In genomic region chr2L:3475948-3476347, dm6 we compare ENCODE assay signal across 1 fruit fly cellular context.
TF ChIP-seq lines count a peak whose summit lies in the region.

No protein-coding gene starts in this region.

TF ChIP-seq in whole organism, embryonic, 481 proteins besides CTCF, POLR2A, EP300 and RAD21 (continued from another document and continues in another):
- TF ChIP-seq CG12071 (GFP tag; optimal IDR thresholded peaks at IDR 0.05; lab: Kevin White, UChicago) (no peak), ham (GFP tag; IDR thresholded peaks at IDR 0.05; lab: Robert Waterston, UW) (no peak), Optix (GFP tag; IDR thresholded peaks at IDR 0.05; lab: Robert Waterston, UW) (no peak), hb (GFP tag; IDR thresholded peaks at IDR 0.05; lab: Robert Waterston, UW; ENCODE audit: partially characterized antibody) (no peak), CG17186 (GFP tag; optimal IDR thresholded peaks at IDR 0.05; lab: Kevin White, UChicago) (no peak), CG12299 (tag; optimal IDR thresholded peaks at IDR 0.05; lab: Kevin White, UChicago) (no peak), CG1792 (GFP tag; optimal IDR thresholded peaks at IDR 0.05; lab: Kevin White, UChicago) (no peak), row (GFP tag; IDR thresholded peaks at IDR 0.05; lab: Robert Waterston, UW) (peak; percentile 82), zen (tag; optimal IDR thresholded peaks at IDR 0.05; lab: Kevin White, UChicago) (no peak), Oaz (GFP tag; IDR thresholded peaks at IDR 0.05; lab: Robert Waterston, UW) (no peak; the same call in none of the 2 replicates), CG12155 (GFP tag; optimal IDR thresholded peaks at IDR 0.05; lab: Kevin White, UChicago) (peak; percentile 53), Hr78 (GFP tag; optimal IDR thresholded peaks at IDR 0.05; lab: Kevin White, UChicago) (no peak), Trl (optimal IDR thresholded peaks at IDR 0.05; lab: Kevin White, UChicago) (no peak), Trl (GFP tag; optimal IDR thresholded peaks at IDR 0.05; lab: Kevin White, UChicago) (peak; percentile 37), Rx (GFP tag; IDR thresholded peaks at IDR 0.05; lab: Robert Waterston, UW) (no peak), gcm2 (GFP tag; optimal IDR thresholded peaks at IDR 0.05; lab: Kevin White, UChicago) (no peak), Dad (GFP tag; optimal IDR thresholded peaks at IDR 0.05; lab: Kevin White, UChicago) (no peak), CoRest (tag; optimal IDR thresholded peaks at IDR 0.05; lab: Kevin White, UChicago) (peak; percentile 80), ro (GFP tag; IDR thresholded peaks at IDR 0.05; lab: Robert Waterston, UW) (no peak), inv (GFP tag; IDR thresholded peaks at IDR 0.05; lab: Robert Waterston, UW; ENCODE audit: partially characterized antibody) (no peak), CG4282 (GFP tag; optimal IDR thresholded peaks at IDR 0.05; lab: Kevin White, UChicago) (no peak), CG11723 (GFP tag; optimal IDR thresholded peaks at IDR 0.05; lab: Kevin White, UChicago) (peak; percentile 37), jumu (GFP tag; optimal IDR thresholded peaks at IDR 0.05; lab: Kevin White, UChicago) (peak; percentile 5), CG6272 (GFP tag; IDR thresholded peaks at IDR 0.05; lab: Robert Waterston, UW) (no peak), ken (GFP tag; IDR thresholded peaks at IDR 0.05; lab: Robert Waterston, UW) (no peak), unc-4 (GFP tag; IDR thresholded peaks at IDR 0.05; lab: Robert Waterston, UW; ENCODE audit: partially characterized antibody) (no peak), Doc3 (GFP tag; IDR thresholded peaks at IDR 0.05; lab: Robert Waterston, UW; ENCODE audit: partially characterized antibody) (no peak), Xrp1 (GFP tag; IDR thresholded peaks at IDR 0.05; lab: Robert Waterston, UW) (peak; percentile 39; the same call in 1 of the 2 replicates), CG1602 (GFP tag; optimal IDR thresholded peaks at IDR 0.05; lab: Kevin White, UChicago) (peak; percentile 16), CG17912 (GFP tag; optimal IDR thresholded peaks at IDR 0.05; lab: Kevin White, UChicago) (no peak), hkb (optimal IDR thresholded peaks at IDR 0.05; lab: Kevin White, UChicago) (no peak), hkb (GFP tag; IDR thresholded peaks at IDR 0.05; lab: Robert Waterston, UW) (no peak), CG7928 (GFP tag; optimal IDR thresholded peaks at IDR 0.05; lab: Kevin White, UChicago) (no peak), CG5245 (GFP tag; optimal IDR thresholded peaks at IDR 0.05; lab: Kevin White, UChicago) (no peak), ttk (GFP tag; IDR thresholded peaks at IDR 0.05; lab: Robert Waterston, UW) (0 out of 2 replicates have a peak, but pooled peaks have one; percentile 37), CG3065 (GFP tag; optimal IDR thresholded peaks at IDR 0.05; lab: Kevin White, UChicago) (no peak), crc (GFP tag; optimal IDR thresholded peaks at IDR 0.05; lab: Kevin White, UChicago) (no peak), CG6854 (GFP tag; optimal IDR thresholded peaks at IDR 0.05; lab: Kevin White, UChicago) (peak; percentile 3), sc (optimal IDR thresholded peaks at IDR 0.05; lab: Kevin White, UChicago) (no peak), sc (GFP tag; optimal IDR thresholded peaks at IDR 0.05; lab: Kevin White, UChicago) (peak; percentile 16), E2f2 (GFP tag; IDR thresholded peaks at IDR 0.05; lab: Robert Waterston, UW) (peak; percentile 31; the same call in 1 of the 2 replicates), trh (GFP tag; optimal IDR thresholded peaks at IDR 0.05; lab: Kevin White, UChicago) (no peak), Taf1 (GFP tag; IDR thresholded peaks at IDR 0.05; lab: Robert Waterston, UW) (peak; percentile 36; the same call in 1 of the 2 replicates), CG2202 (tag; optimal IDR thresholded peaks at IDR 0.05; lab: Kevin White, UChicago) (no peak), ssp (GFP tag; IDR thresholded peaks at IDR 0.05; lab: Robert Waterston, UW) (0 out of 2 replicates have a peak, but pooled peaks have one; percentile 25), Eip74EF (GFP tag; optimal IDR thresholded peaks at IDR 0.05; lab: Kevin White, UChicago) (peak in 1 of 2 experiments; percentile 54), CG11456 (GFP tag; IDR thresholded peaks at IDR 0.05; lab: Robert Waterston, UW) (0 out of 3 replicates have a peak, but pooled peaks have one; percentile 62), CG11695 (GFP tag; IDR thresholded peaks at IDR 0.05; lab: Robert Waterston, UW) (peak; percentile 72; the same call in 2 of the 3 replicates), CHES-1-like (GFP tag; optimal IDR thresholded peaks at IDR 0.05; lab: Kevin White, UChicago) (peak; percentile 55), Rfx (GFP tag; IDR thresholded peaks at IDR 0.05; lab: Robert Waterston, UW) (peak; percentile 66), repo (GFP tag; optimal IDR thresholded peaks at IDR 0.05; lab: Kevin White, UChicago) (no peak), Dbx (GFP tag; IDR thresholded peaks at IDR 0.05; lab: Robert Waterston, UW) (peak; percentile 55; the same call in 1 of the 3 replicates), CG17829 (tag; optimal IDR thresholded peaks at IDR 0.05; lab: Kevin White, UChicago) (peak; percentile 28), YL-1 (GFP tag; optimal IDR thresholded peaks at IDR 0.05; lab: Kevin White, UChicago) (no peak), Dref (GFP tag; IDR thresholded peaks at IDR 0.05; lab: Robert Waterston, UW) (no peak), gsb (GFP tag; IDR thresholded peaks at IDR 0.05; lab: Robert Waterston, UW) (peak; percentile 45; the same call in 1 of the 2 replicates), schlank (tag; optimal IDR thresholded peaks at IDR 0.05; lab: Kevin White, UChicago) (peak; percentile 38), Awh (GFP tag; IDR thresholded peaks at IDR 0.05; lab: Robert Waterston, UW) (no peak), pnt (GFP tag; optimal IDR thresholded peaks at IDR 0.05; lab: Kevin White, UChicago) (no peak), slp2 (GFP tag; optimal IDR thresholded peaks at IDR 0.05; lab: Kevin White, UChicago) (peak; percentile 2), ase (GFP tag; IDR thresholded peaks at IDR 0.05; lab: Robert Waterston, UW) (0 out of 3 replicates have a peak, but pooled peaks have one; percentile 32), Dek (tag; optimal IDR thresholded peaks at IDR 0.05; lab: Kevin White, UChicago) (peak; percentile 77), en (GFP tag; optimal IDR thresholded peaks at IDR 0.05; lab: Kevin White, UChicago) (peak; percentile 18), esg (GFP tag; conservative IDR thresholded peaks at IDR 0.05; lab: Robert Waterston, UW) (peak; percentile 59), dm (GFP tag; optimal IDR thresholded peaks at IDR 0.05; lab: Kevin White, UChicago) (no peak), CG4360 (GFP tag; IDR thresholded peaks at IDR 0.05; lab: Robert Waterston, UW) (no peak), HmgZ (tag; optimal IDR thresholded peaks at IDR 0.05; lab: Kevin White, UChicago) (peak; percentile 67), HLH54F (GFP tag; optimal IDR thresholded peaks at IDR 0.05; lab: Kevin White, UChicago) (peak; percentile 53), Bgb (GFP tag; IDR thresholded peaks at IDR 0.05; lab: Robert Waterston, UW; ENCODE audit: partially characterized antibody) (no peak), Neu2 (GFP tag; optimal IDR thresholded peaks at IDR 0.05; lab: Kevin White, UChicago; ENCODE audit: borderline replicate concordance) (no peak), Hand (GFP tag; optimal IDR thresholded peaks at IDR 0.05; lab: Kevin White, UChicago) (peak; percentile 5), eyg (GFP tag; optimal IDR thresholded peaks at IDR 0.05; lab: Kevin White, UChicago) (peak; percentile 4), sr (GFP tag; IDR thresholded peaks at IDR 0.05; lab: Robert Waterston, UW) (no peak), tin (GFP tag; optimal IDR thresholded peaks at IDR 0.05; lab: Kevin White, UChicago) (peak; percentile 72), aop (GFP tag; IDR thresholded peaks at IDR 0.05; lab: Robert Waterston, UW) (no peak), vvl (GFP tag; IDR thresholded peaks at IDR 0.05; lab: Robert Waterston, UW) (peak; percentile 44), org-1 (GFP tag; optimal IDR thresholded peaks at IDR 0.05; lab: Kevin White, UChicago) (peak; percentile 73), ash1 (GFP tag; optimal IDR thresholded peaks at IDR 0.05; lab: Kevin White, UChicago) (no peak), ap (GFP tag; IDR thresholded peaks at IDR 0.05; lab: Robert Waterston, UW) (no peak), CG15073 (GFP tag; optimal IDR thresholded peaks at IDR 0.05; lab: Kevin White, UChicago) (no peak), Side (GFP tag; optimal IDR thresholded peaks at IDR 0.05; lab: Kevin White, UChicago) (peak; percentile 17), B-H2 (GFP tag; optimal IDR thresholded peaks at IDR 0.05; lab: Kevin White, UChicago) (no peak), CG30403 (GFP tag; optimal IDR thresholded peaks at IDR 0.05; lab: Kevin White, UChicago) (peak; percentile 82), CG8388 (GFP tag; optimal IDR thresholded peaks at IDR 0.05; lab: Kevin White, UChicago) (peak; percentile 27), CG8089 (GFP tag; optimal IDR thresholded peaks at IDR 0.05; lab: Kevin White, UChicago) (no peak), CG7372 (GFP tag; IDR thresholded peaks at IDR 0.05; lab: Robert Waterston, UW) (peak; percentile 39; the same call in 1 of the 2 replicates), CG32772 (GFP tag; IDR thresholded peaks at IDR 0.05; lab: Robert Waterston, UW) (peak; percentile 7; the same call in 1 of the 2 replicates), CG17328 (GFP tag; IDR thresholded peaks at IDR 0.05; lab: Robert Waterston, UW) (no peak), Hr51 (GFP tag; optimal IDR thresholded peaks at IDR 0.05; lab: Kevin White, UChicago) (peak in 1 of 2 experiments; percentile 81), Hey (tag; optimal IDR thresholded peaks at IDR 0.05; lab: Kevin White, UChicago) (no peak), CG3995 (GFP tag; optimal IDR thresholded peaks at IDR 0.05; lab: Kevin White, UChicago) (peak; percentile 11), shn (GFP tag; optimal IDR thresholded peaks at IDR 0.05; lab: Kevin White, UChicago) (peak; percentile 26), pum (GFP tag; optimal IDR thresholded peaks at IDR 0.05; lab: Kevin White, UChicago) (peak; percentile 11), btn (GFP tag; optimal IDR thresholded peaks at IDR 0.05; lab: Kevin White, UChicago) (no peak), stc (GFP tag; IDR thresholded peaks at IDR 0.05; lab: Robert Waterston, UW) (peak; percentile 34; the same call in 1 of the 2 replicates), NFAT (GFP tag; IDR thresholded peaks at IDR 0.05; lab: Robert Waterston, UW) (0 out of 2 replicates have a peak, but pooled peaks have one; percentile 40), stwl (tag; optimal IDR thresholded peaks at IDR 0.05; lab: Kevin White, UChicago) (no peak), Atf-2 (GFP tag; optimal IDR thresholded peaks at IDR 0.05; lab: Kevin White, UChicago) (no peak), CG8765 (GFP tag; IDR thresholded peaks at IDR 0.05; lab: Robert Waterston, UW) (no peak), h (optimal IDR thresholded peaks at IDR 0.05; lab: Kevin White, UChicago) (no peak), crp (GFP tag; optimal IDR thresholded peaks at IDR 0.05; lab: Kevin White, UChicago) (no peak), CG6683 (GFP tag; optimal IDR thresholded peaks at IDR 0.05; lab: Kevin White, UChicago) (peak; percentile 15), CG11247 (GFP tag; IDR thresholded peaks at IDR 0.05; lab: Robert Waterston, UW) (no peak), CG15514 (GFP tag; optimal IDR thresholded peaks at IDR 0.05; lab: Kevin White, UChicago) (no peak), CG17359 (tag; optimal IDR thresholded peaks at IDR 0.05; lab: Kevin White, UChicago) (peak; percentile 52), mirr (GFP tag; optimal IDR thresholded peaks at IDR 0.05; lab: Kevin White, UChicago) (no peak), salm (tag; optimal IDR thresholded peaks at IDR 0.05; lab: Kevin White, UChicago) (peak; percentile 24), Abd-B (GFP tag; optimal IDR thresholded peaks at IDR 0.05; lab: Kevin White, UChicago) (peak; percentile 57), CG7839 (tag; optimal IDR thresholded peaks at IDR 0.05; lab: Kevin White, UChicago) (peak; percentile 81), ewg (GFP tag; optimal IDR thresholded peaks at IDR 0.05; lab: Kevin White, UChicago) (no peak), Drgx (GFP tag; IDR thresholded peaks at IDR 0.05; lab: Robert Waterston, UW) (no peak), scrt (GFP tag; optimal IDR thresholded peaks at IDR 0.05; lab: Kevin White, UChicago) (peak; percentile 21), CG18262 (tag; optimal IDR thresholded peaks at IDR 0.05; lab: Kevin White, UChicago) (peak; percentile 66), CG7786 (GFP tag; optimal IDR thresholded peaks at IDR 0.05; lab: Kevin White, UChicago) (peak; percentile 47), CG8924 (tag; optimal IDR thresholded peaks at IDR 0.05; lab: Kevin White, UChicago) (peak; percentile 53), Poxn (GFP tag; IDR thresholded peaks at IDR 0.05; lab: Robert Waterston, UW) (no peak), kni (GFP tag; optimal IDR thresholded peaks at IDR 0.05; lab: Kevin White, UChicago) (no peak), dmrt11E (tag; optimal IDR thresholded peaks at IDR 0.05; lab: Kevin White, UChicago) (peak; percentile 26), CG10543 (GFP tag; optimal IDR thresholded peaks at IDR 0.05; lab: Kevin White, UChicago) (peak; percentile 21), tap (tag; optimal IDR thresholded peaks at IDR 0.05; lab: Kevin White, UChicago) (peak; percentile 64), Bdp1 (GFP tag; optimal IDR thresholded peaks at IDR 0.05; lab: Kevin White, UChicago) (no peak), kay (GFP tag; optimal IDR thresholded peaks at IDR 0.05; lab: Kevin White, UChicago) (peak; percentile 11), sug (tag; optimal IDR thresholded peaks at IDR 0.05; lab: Kevin White, UChicago) (peak; percentile 49), sob (GFP tag; IDR thresholded peaks at IDR 0.05; lab: Robert Waterston, UW) (peak; percentile 51; the same call in 1 of the 2 replicates), sens-2 (GFP tag; IDR thresholded peaks at IDR 0.05; lab: Robert Waterston, UW) (no peak), CG12104 (GFP tag; optimal IDR thresholded peaks at IDR 0.05; lab: Kevin White, UChicago) (peak; percentile 62), Blimp-1 (GFP tag; optimal IDR thresholded peaks at IDR 0.05; lab: Kevin White, UChicago) (no peak), CG15011 (GFP tag; optimal IDR thresholded peaks at IDR 0.05; lab: Kevin White, UChicago) (peak; percentile 26), HHEX (GFP tag; optimal IDR thresholded peaks at IDR 0.05; lab: Kevin White, UChicago) (peak; percentile 76), CG14965 (GFP tag; optimal IDR thresholded peaks at IDR 0.05; lab: Kevin White, UChicago; ENCODE audit: borderline replicate concordance) (no peak), chm (GFP tag; IDR thresholded peaks at IDR 0.05; lab: Robert Waterston, UW) (no peak), CG4617 (GFP tag; optimal IDR thresholded peaks at IDR 0.05; lab: Kevin White, UChicago; ENCODE audit: borderline replicate concordance) (peak; percentile 10)
